Worm (Caenorhabditis elegans) whole organism, L2 larva: ENCODE data around the gene srw-140.

Experiments used
- C34F6.9 ChIP-seq: fragments of 150-350 bp; optimal IDR thresholded peaks from 2 replicates; lab custom pipeline; 2014; ENCODE audit warnings: missing biosample characterization, missing genetic modification characterization
- F13H6.1 ChIP-seq: sonication (generic microtip); optimal IDR thresholded peaks from 2 replicates; lab custom pipeline; 2016; ENCODE audit warnings: missing genetic modification characterization, missing compliant biosample characterization
- ceh-16 ChIP-seq: fragments of 150-350 bp; optimal IDR thresholded peaks from 2 replicates; lab custom pipeline; 2014; ENCODE audit warnings: missing biosample characterization, missing genetic modification characterization
- crh-2 ChIP-seq: sonication (generic microtip); optimal IDR thresholded peaks from 2 replicates; lab custom pipeline; 2017; ENCODE audit warnings: missing biosample characterization, missing genetic modification characterization
- egl-27 ChIP-seq: sonication (generic microtip); optimal IDR thresholded peaks from 3 replicates; lab custom pipeline; 2017; ENCODE audit warnings: missing biosample characterization, missing genetic modification reagents, missing genetic modification characterization
- fos-1 ChIP-seq: fragments of 150-350 bp; optimal IDR thresholded peaks from 2 replicates; lab custom pipeline; 2014; ENCODE audit warnings: missing biosample characterization, missing genetic modification characterization
- gmeb-1 ChIP-seq: fragments of 150-350 bp; optimal IDR thresholded peaks from 2 replicates; lab custom pipeline; 2014; ENCODE audit warnings: missing biosample characterization, missing genetic modification characterization
- lin-13 ChIP-seq: fragments of 150-350 bp; optimal IDR thresholded peaks from 2 replicates; lab custom pipeline; 2014; ENCODE audit warnings: missing biosample characterization, missing genetic modification reagents, missing genetic modification characterization
- lsy-2 ChIP-seq, 2 experiments: fragments of 150-350 bp in 1 of 2; sonication (generic microtip) in 1 of 2; optimal IDR thresholded peaks; 2 replicates each; lab custom pipeline; 2014 to 2017; ENCODE audit warnings: missing biosample characterization in 2 of 2, missing genetic modification characterization in 2 of 2
- mdl-1 ChIP-seq, 2 experiments: fragments of 150-350 bp in 1 of 2; sonication (generic microtip) in 1 of 2; optimal IDR thresholded peaks; 2 replicates each; lab custom pipeline; 2017; ENCODE audit warnings: missing biosample characterization in 2 of 2, missing genetic modification characterization in 2 of 2
- nhr-129 ChIP-seq: fragments of 150-350 bp; optimal IDR thresholded peaks from 2 replicates; lab custom pipeline; 2014; ENCODE audit warnings: missing biosample characterization, missing genetic modification characterization
- nhr-25 ChIP-seq: fragments of 150-350 bp; sonication (generic microtip); optimal IDR thresholded peaks from 3 replicates; lab custom pipeline; 2014; ENCODE audit warnings: missing biosample characterization, missing genetic modification characterization
- nhr-77 ChIP-seq: fragments of 150-350 bp; optimal IDR thresholded peaks from 2 replicates; lab custom pipeline; 2014; ENCODE audit warnings: missing biosample characterization, missing genetic modification characterization
- sma-3 ChIP-seq: sonication (generic microtip); optimal IDR thresholded peaks from 2 replicates; lab custom pipeline; 2016; ENCODE audit warnings: missing genetic modification reagents, missing genetic modification characterization, missing compliant biosample characterization
- unc-55 ChIP-seq: fragments of 150-350 bp; sonication (generic microtip); optimal IDR thresholded peaks from 3 replicates; lab custom pipeline; 2014; ENCODE audit warnings: missing biosample characterization, missing genetic modification reagents, missing genetic modification characterization
- ztf-4 ChIP-seq: fragments of 150-350 bp; optimal IDR thresholded peaks from 2 replicates; lab custom pipeline; 2014; ENCODE audit warnings: missing biosample characterization, missing genetic modification characterization

The srw-140 gene

ce11 chrV:5204127-5204526, 38.6 kb downstream of the srw-140 start, which contains the start of gene ttc-37:
Gene ttc-37, plus strand, starts transcription at chrV:5204475.
- peak; percentile 54 for TF ChIP-seq sma-3 (GFP tag; lab: Kevin White, UChicago)
- peak; percentile 13 for TF ChIP-seq egl-27
- TF ChIP-seq lin-13: peak; percentile 6
- peak; percentile 99 for TF ChIP-seq gmeb-1
- TF ChIP-seq nhr-129 (tag; lab: Kevin White, UChicago): peak; percentile 22
- peak; percentile 53 for TF ChIP-seq F13H6.1 (tag; lab: Kevin White, UChicago)
- no peak for TF ChIP-seq nhr-77
- peak; percentile 79 for TF ChIP-seq C34F6.9 (tag; lab: Kevin White, UChicago)
- TF ChIP-seq lsy-2 (tag; optimal IDR thresholded peaks at IDR 0.05; lab: Kevin White, UChicago): peak; percentile 33 to 82
- TF ChIP-seq ztf-4 (tag; lab: Kevin White, UChicago): no peak
- peak; percentile 89 for TF ChIP-seq unc-55 (GFP tag; lab: Kevin White, UChicago)
- peak; percentile 55 for TF ChIP-seq crh-2 (tag; lab: Kevin White, UChicago)
- TF ChIP-seq ceh-16 (tag; lab: Kevin White, UChicago): no peak
- peak; percentile 36 for TF ChIP-seq nhr-25
- no peak for TF ChIP-seq mdl-1 (tag; optimal IDR thresholded peaks at IDR 0.05; lab: Kevin White, UChicago)
- TF ChIP-seq fos-1: peak; percentile 17
- TF ChIP-seq, all 48 proteins: peak for 12

DNA sequence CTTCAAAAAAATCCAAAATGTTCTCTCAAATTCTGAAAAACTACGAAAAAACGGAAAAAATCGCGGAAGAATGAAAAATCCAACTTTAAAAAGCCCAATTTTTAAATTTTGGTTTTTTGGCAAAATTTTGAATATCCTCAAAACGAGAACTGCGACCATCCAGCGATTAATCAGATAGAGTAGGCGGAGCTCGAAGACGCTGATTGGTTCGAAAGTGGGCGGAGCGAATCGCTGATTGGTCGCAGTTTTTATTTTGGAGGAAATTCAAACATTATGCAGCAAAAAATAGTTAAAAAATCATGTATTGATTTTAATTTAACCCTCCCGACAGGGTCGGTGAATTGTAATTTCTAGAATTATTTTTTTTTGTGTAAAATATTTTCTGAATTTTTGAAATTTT, 48.1 kb downstream of the srw-140 start:
- TF ChIP-seq lsy-2 (tag; optimal IDR thresholded peaks at IDR 0.05; lab: Kevin White, UChicago): no peak
